Worm (Caenorhabditis elegans): Measurements from ENCODE around the gene F22E5.21.

ce11 chrII:2585493-2585892 is 51.8 kb downstream of the F22E5.21 start, which contains the start of gene sri-36:
- TF ChIP-seq ztf-29 (GFP tag; IDR thresholded peaks at IDR 0.05), result no peak
- TF ChIP-seq med-1 (GFP tag; optimal IDR thresholded peaks at IDR 0.05; ENCODE audit: insufficient read depth), result no peak
